Fruit fly (Drosophila melanogaster) whole organism, embryonic: Measurements from ENCODE around the gene CG43131.
A peak's percentile ranks its signal among the peaks of the same experiment; 100 is the strongest.

Experiments used
- Abd-B ChIP-seq: fragments of 200-800 bp; sonication (Bioruptor generic); optimal IDR thresholded peaks from 2 replicates; lab custom pipeline; 2018; ENCODE audit warnings: missing biosample characterization, mild to moderate bottlenecking, missing genetic modification characterization, moderate library complexity
- Antp ChIP-seq: fragments of 200-800 bp; sonication (Bioruptor generic); optimal IDR thresholded peaks from 3 replicates; lab custom pipeline; 2016; ENCODE audit warnings: missing biosample characterization, missing genetic modification characterization
- CG10431 ChIP-seq: fragments of 200-800 bp; sonication (Bioruptor generic); optimal IDR thresholded peaks from 3 replicates; lab custom pipeline; 2018; ENCODE audit warnings: missing biosample characterization, mild to moderate bottlenecking, missing genetic modification characterization
- CG11247 ChIP-seq: fragments of 200-800 bp; sonication (Bioruptor generic); IDR thresholded peaks from 2 replicates; pipeline ENCODE4 v1.3.6; 2022; ENCODE audit warnings: missing biosample characterization, missing genetic modification characterization
- CG12659 ChIP-seq: fragments of 200-800 bp; sonication (Bioruptor generic); optimal IDR thresholded peaks from 3 replicates; lab custom pipeline; 2017; ENCODE audit warnings: mild to moderate bottlenecking, missing biosample characterization, missing genetic modification reagents, missing genetic modification characterization
- CG13894 ChIP-seq: fragments of 200-800 bp; sonication (Bioruptor generic); optimal IDR thresholded peaks from 3 replicates; lab custom pipeline; 2018; ENCODE audit warnings: missing biosample characterization, mild to moderate bottlenecking, missing genetic modification characterization, moderate library complexity
- CG14014 ChIP-seq: fragments of 200-800 bp; sonication (Bioruptor generic); IDR thresholded peaks from 2 replicates; pipeline ENCODE4 v1.3.6; 2022; ENCODE audit warnings: missing biosample characterization, missing genetic modification characterization
- CG15011 ChIP-seq: fragments of 200-800 bp; sonication (Bioruptor generic); optimal IDR thresholded peaks from 3 replicates; lab custom pipeline; 2018; ENCODE audit warnings: missing biosample characterization, mild to moderate bottlenecking, missing genetic modification characterization
- CG16863 ChIP-seq: fragments of 200-800 bp; sonication (Bioruptor generic); optimal IDR thresholded peaks from 3 replicates; lab custom pipeline; 2016; ENCODE audit warnings: missing biosample characterization, missing genetic modification characterization
- CG2202 ChIP-seq: fragments of 200-800 bp; sonication (Bioruptor generic); optimal IDR thresholded peaks from 2 replicates; lab custom pipeline; 2018; ENCODE audit warnings: missing biosample characterization, mild to moderate bottlenecking, missing genetic modification characterization
- CG4328 ChIP-seq: fragments of 200-800 bp; sonication (Bioruptor generic); optimal IDR thresholded peaks from 3 replicates; lab custom pipeline; 2017; ENCODE audit warnings: missing biosample characterization, missing genetic modification reagents, missing genetic modification characterization
- CG4360 ChIP-seq: fragments of 200-800 bp; sonication (Bioruptor generic); IDR thresholded peaks from 2 replicates; pipeline ENCODE4 v1.3.6; 2022; ENCODE audit warnings: missing biosample characterization, missing genetic modification characterization
- CG4404 ChIP-seq: fragments of 200-800 bp; sonication (Bioruptor generic); IDR thresholded peaks from 2 replicates; pipeline ENCODE4 v1.3.6; 2022; ENCODE audit warnings: missing biosample characterization, missing genetic modification characterization
- CG6791 ChIP-seq: fragments of 200-800 bp; sonication (Bioruptor generic); IDR thresholded peaks from 3 replicates; pipeline ENCODE4 v1.3.6; 2022; ENCODE audit warnings: missing biosample characterization, missing genetic modification characterization; ENCODE audit not compliant: partially characterized antibody
- CG6854 ChIP-seq: fragments of 200-800 bp; sonication (Bioruptor generic); optimal IDR thresholded peaks from 3 replicates; lab custom pipeline; 2017; ENCODE audit warnings: missing biosample characterization, mild to moderate bottlenecking, missing genetic modification characterization
- CG9437 ChIP-seq: fragments of 200-800 bp; sonication (Bioruptor generic); optimal IDR thresholded peaks from 2 replicates; lab custom pipeline; 2018; ENCODE audit warnings: missing biosample characterization, mild to moderate bottlenecking, missing genetic modification characterization
- CG9727 ChIP-seq: fragments of 200-800 bp; sonication (Bioruptor generic); optimal IDR thresholded peaks from 3 replicates; lab custom pipeline; 2017; ENCODE audit warnings: missing biosample characterization, mild to moderate bottlenecking, missing genetic modification characterization
- CG9876 ChIP-seq: fragments of 200-800 bp; sonication (Bioruptor generic); optimal IDR thresholded peaks from 2 replicates; lab custom pipeline; 2016; ENCODE audit warnings: missing biosample characterization, missing genetic modification characterization
- CoRest ChIP-seq: fragments of 200-800 bp; sonication (Bioruptor generic); optimal IDR thresholded peaks from 3 replicates; lab custom pipeline; 2018; ENCODE audit warnings: missing biosample characterization, mild to moderate bottlenecking, missing genetic modification characterization, moderate library complexity
- D ChIP-seq, 2 experiments: fragments of 200-800 bp in 1 of 2; fragments of >200 bp in 1 of 2; sonication (Bioruptor generic) in 1 of 2; optimal IDR thresholded peaks; 2 replicates in 1 of 2; 3 replicates in 1 of 2; lab custom pipeline; 2017; ENCODE audit warnings: mild to moderate bottlenecking in 1 of 2, missing biosample characterization in 1 of 2, missing genetic modification characterization in 1 of 2, missing genetic modification reagents in 1 of 2
- Dad ChIP-seq: fragments of 200-800 bp; sonication (Bioruptor generic); optimal IDR thresholded peaks from 3 replicates; lab custom pipeline; 2016; ENCODE audit warnings: missing biosample characterization, missing genetic modification characterization
- Doc3 ChIP-seq: fragments of 200-800 bp; sonication (Bioruptor generic); IDR thresholded peaks from 3 replicates; pipeline ENCODE4 v1.3.6; 2022; ENCODE audit warnings: missing biosample characterization, missing genetic modification characterization; ENCODE audit not compliant: partially characterized antibody
- Dp ChIP-seq: fragments of 200-800 bp; sonication (Bioruptor generic); optimal IDR thresholded peaks from 2 replicates; lab custom pipeline; 2018; ENCODE audit warnings: missing biosample characterization, mild to moderate bottlenecking, missing genetic modification characterization, moderate library complexity
- Fer2 ChIP-seq: fragments of 200-800 bp; sonication (Bioruptor generic); optimal IDR thresholded peaks from 2 replicates; lab custom pipeline; 2018; ENCODE audit warnings: missing biosample characterization, mild to moderate bottlenecking, missing genetic modification characterization, moderate library complexity
- Kr ChIP-seq: fragments of 200-800 bp; sonication (Bioruptor generic); optimal IDR thresholded peaks from 2 replicates; lab custom pipeline; 2017; ENCODE audit warnings: missing biosample characterization, mild to moderate bottlenecking, missing genetic modification characterization
- Lim3 ChIP-seq: fragments of 200-800 bp; sonication (Bioruptor generic); IDR thresholded peaks from 2 replicates; pipeline ENCODE4 v1.3.6; 2022; ENCODE audit warnings: missing biosample characterization, missing genetic modification characterization
- MBD-R2 ChIP-seq: fragments of 200-800 bp; sonication (Bioruptor generic); IDR thresholded peaks from 2 replicates; pipeline ENCODE4 v1.3.6; 2022; ENCODE audit warnings: missing biosample characterization, missing genetic modification characterization
- Mes4 ChIP-seq: fragments of 200-800 bp; sonication (Bioruptor generic); optimal IDR thresholded peaks from 2 replicates; lab custom pipeline; 2016; ENCODE audit warnings: missing biosample characterization, missing genetic modification characterization
- NfI ChIP-seq: fragments of 200-800 bp; sonication (Bioruptor generic); optimal IDR thresholded peaks from 3 replicates; lab custom pipeline; 2018; ENCODE audit warnings: missing biosample characterization, mild to moderate bottlenecking, missing genetic modification characterization, moderate library complexity
- Scr ChIP-seq: fragments of 200-800 bp; sonication (Bioruptor generic); IDR thresholded peaks from 2 replicates; pipeline ENCODE4 v1.3.6; 2022; ENCODE audit warnings: missing biosample characterization, missing genetic modification characterization; ENCODE audit not compliant: partially characterized antibody
- Sry-β ChIP-seq: fragments of 200-800 bp; sonication (Bioruptor generic); optimal IDR thresholded peaks from 2 replicates; lab custom pipeline; 2018; ENCODE audit warnings: missing biosample characterization, mild to moderate bottlenecking, missing genetic modification characterization, moderate library complexity
- exex ChIP-seq: fragments of 200-800 bp; sonication (Bioruptor generic); optimal IDR thresholded peaks from 4 replicates; lab custom pipeline; 2018; ENCODE audit warnings: missing biosample characterization, mild to moderate bottlenecking, missing genetic modification characterization, moderate library complexity
- gro ChIP-seq: fragments of 200-800 bp; sonication (Bioruptor generic); optimal IDR thresholded peaks from 2 replicates; lab custom pipeline; 2016; ENCODE audit warnings: missing biosample characterization, missing genetic modification characterization
- insv ChIP-seq, 2 experiments: fragments of 200-800 bp; sonication (Bioruptor generic); optimal IDR thresholded peaks; 3 replicates each; lab custom pipeline; 2016 to 2018; ENCODE audit warnings: missing biosample characterization in 2 of 2, missing genetic modification characterization in 2 of 2
- jing ChIP-seq: fragments of 200-800 bp; sonication (Bioruptor generic); optimal IDR thresholded peaks from 2 replicates; lab custom pipeline; 2018; ENCODE audit warnings: missing biosample characterization, mild to moderate bottlenecking, missing genetic modification characterization
- kni ChIP-seq: fragments of 200-800 bp; sonication (Bioruptor generic); optimal IDR thresholded peaks from 3 replicates; lab custom pipeline; 2017; ENCODE audit warnings: mild to moderate bottlenecking, missing biosample characterization, missing genetic modification reagents, missing genetic modification characterization
- mirr ChIP-seq: fragments of 200-800 bp; sonication (Bioruptor generic); optimal IDR thresholded peaks from 3 replicates; lab custom pipeline; 2018; ENCODE audit warnings: missing biosample characterization, mild to moderate bottlenecking, missing genetic modification characterization
- mld ChIP-seq: fragments of 200-800 bp; sonication (Bioruptor generic); IDR thresholded peaks from 3 replicates; pipeline ENCODE4 v1.3.6; 2022; ENCODE audit warnings: missing biosample characterization, missing genetic modification characterization; ENCODE audit not compliant: partially characterized antibody
- nom ChIP-seq: fragments of 200-800 bp; sonication (Bioruptor generic); optimal IDR thresholded peaks from 2 replicates; lab custom pipeline; 2017; ENCODE audit warnings: missing biosample characterization, missing genetic modification characterization, mild to moderate bottlenecking, moderate library complexity, missing genetic modification reagents
- salm ChIP-seq: fragments of 200-800 bp; sonication (Bioruptor generic); optimal IDR thresholded peaks from 2 replicates; lab custom pipeline; 2018; ENCODE audit warnings: missing biosample characterization, mild to moderate bottlenecking, missing genetic modification characterization
- sd ChIP-seq: fragments of 200-800 bp; sonication (Bioruptor generic); optimal IDR thresholded peaks from 3 replicates; lab custom pipeline; 2018; ENCODE audit warnings: missing biosample characterization, mild to moderate bottlenecking, missing genetic modification characterization, moderate library complexity
- tgo ChIP-seq: fragments of 200-800 bp; sonication (Bioruptor generic); IDR thresholded peaks from 3 replicates; pipeline ENCODE4 v1.3.6; 2022; ENCODE audit warnings: missing biosample characterization, missing genetic modification characterization
- tio ChIP-seq: fragments of 200-800 bp; sonication (Bioruptor generic); optimal IDR thresholded peaks from 2 replicates; lab custom pipeline; 2017; ENCODE audit warnings: missing biosample characterization, missing genetic modification characterization, inconsistent platforms
- ttk ChIP-seq: fragments of 200-800 bp; sonication (Bioruptor generic); IDR thresholded peaks from 2 replicates; pipeline ENCODE4 v2.1.2; 2022; ENCODE audit warnings: missing biosample characterization, missing genetic modification characterization

Gene CG43131

DNA sequence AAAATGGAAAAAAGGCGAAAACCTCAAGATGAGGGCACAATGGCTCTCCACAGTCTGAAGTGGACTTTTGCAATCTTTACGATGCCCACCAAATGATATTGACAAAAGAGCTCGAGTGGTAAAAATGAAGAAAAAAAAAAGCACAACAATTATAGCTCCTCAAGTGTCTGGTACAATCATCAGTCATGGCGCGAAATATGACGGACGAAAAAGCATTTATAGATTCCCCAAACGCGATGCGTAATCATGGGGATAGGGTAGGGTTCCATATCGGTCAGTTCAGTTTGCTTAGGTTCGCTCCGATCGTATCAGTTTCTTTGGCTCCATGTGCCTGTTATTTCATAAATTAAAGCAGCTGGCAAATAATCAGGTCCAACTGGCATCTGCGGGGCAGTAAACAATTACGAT lies 45.7 kb downstream of the CG43131 start (continued):
- TF ChIP-seq CG9727 (no peak), insv (GFP tag; optimal IDR thresholded peaks at IDR 0.05; lab: Kevin White, UChicago) (no peak), CG11247 (GFP tag; lab: Robert Waterston, UW) (no peak), Lim3 (GFP tag; lab: Robert Waterston, UW) (no peak), CG2202 (tag; lab: Kevin White, UChicago) (no peak), kni (GFP tag; lab: Kevin White, UChicago) (no peak), CG12659 (GFP tag; lab: Kevin White, UChicago) (no peak), tgo (no peak), ttk (GFP tag; lab: Robert Waterston, UW) (no peak), jing (GFP tag; lab: Kevin White, UChicago) (no peak), tio (no peak), exex (tag; lab: Kevin White, UChicago) (peak; percentile 94), CG10431 (GFP tag; lab: Kevin White, UChicago) (no peak), CG4328 (GFP tag; lab: Kevin White, UChicago) (no peak), CG6854 (GFP tag; lab: Kevin White, UChicago) (no peak), gro (GFP tag; lab: Kevin White, UChicago) (peak; percentile 85), D (optimal IDR thresholded peaks at IDR 0.05; lab: Kevin White, UChicago) (no peak), D (GFP tag; optimal IDR thresholded peaks at IDR 0.05; lab: Kevin White, UChicago) (no peak), sd (peak; percentile 40), CG4360 (GFP tag; lab: Robert Waterston, UW) (no peak), Kr (GFP tag; lab: Kevin White, UChicago) (no peak), CG13894 (tag; lab: Kevin White, UChicago) (peak; percentile 68), CG6791 (no peak), CG14014 (GFP tag; lab: Robert Waterston, UW) (no peak), Scr (no peak), Antp (GFP tag; lab: Kevin White, UChicago) (no peak), mld (GFP tag; lab: Robert Waterston, UW) (no peak), NfI (no peak), Mes4 (GFP tag; lab: Kevin White, UChicago) (no peak), salm (no peak), CG4404 (no peak), MBD-R2 (GFP tag; lab: Robert Waterston, UW) (no peak), CG16863 (GFP tag; lab: Kevin White, UChicago) (no peak), CoRest (tag; lab: Kevin White, UChicago) (no peak), Dad (GFP tag; lab: Kevin White, UChicago) (no peak), Sry-β (no peak), nom (GFP tag; lab: Kevin White, UChicago) (no peak), CG9437 (GFP tag; lab: Kevin White, UChicago) (no peak), mirr (GFP tag; lab: Kevin White, UChicago) (peak; percentile 21), CG9876 (GFP tag; lab: Kevin White, UChicago) (no peak), Doc3 (GFP tag; lab: Robert Waterston, UW) (no peak), Abd-B (GFP tag; lab: Kevin White, UChicago) (no peak), Dp (GFP tag; lab: Kevin White, UChicago) (no peak), Fer2 (tag; lab: Kevin White, UChicago) (no peak), CG15011 (GFP tag; lab: Kevin White, UChicago) (no peak)
